Fruit fly (Drosophila melanogaster) whole organism, embryonic: ENCODE measurements around the gene nAChRalpha2.

ENCODE experiments used
- Asciz ChIP-seq: fragments of 200-800 bp; sonication (Bioruptor generic); optimal IDR thresholded peaks from 2 replicates; lab custom pipeline; 2017; ENCODE audit warnings: missing biosample characterization, mild to moderate bottlenecking, missing genetic modification characterization, missing genetic modification reagents
- Awh ChIP-seq: fragments of 200-800 bp; sonication (Bioruptor generic); IDR thresholded peaks from 2 replicates; pipeline ENCODE4, ENCODE4 v1.3.6; 2022; ENCODE audit warnings: missing biosample characterization, missing genetic modification characterization
- CG11456 ChIP-seq: fragments of 200-800 bp; sonication (Bioruptor generic); IDR thresholded peaks from 3 replicates; pipeline ENCODE4 v1.3.6; 2022; ENCODE audit warnings: missing biosample characterization, missing genetic modification characterization
- CG12769 ChIP-seq: fragments of 200-800 bp; sonication (Bioruptor generic); optimal IDR thresholded peaks from 2 replicates; lab custom pipeline; 2019; ENCODE audit warnings: missing biosample characterization, mild to moderate bottlenecking, missing genetic modification characterization, moderate library complexity
- CG16813 ChIP-seq: fragments of 200-800 bp; sonication (Bioruptor generic); IDR thresholded peaks from 3 replicates; pipeline ENCODE4 v1.3.6; 2022; ENCODE audit warnings: missing biosample characterization, missing genetic modification characterization; ENCODE audit not compliant: partially characterized antibody
- CG17186 ChIP-seq: fragments of 200-800 bp; sonication (Bioruptor generic); optimal IDR thresholded peaks from 3 replicates; lab custom pipeline; 2017; ENCODE audit warnings: missing biosample characterization, missing genetic modification reagents, missing genetic modification characterization
- CG17385 ChIP-seq: fragments of 200-800 bp; sonication (Bioruptor generic); optimal IDR thresholded peaks from 3 replicates; lab custom pipeline; 2018; ENCODE audit warnings: missing biosample characterization, mild to moderate bottlenecking, missing genetic modification characterization
- CG18619 ChIP-seq: fragments of 200-800 bp; sonication (Bioruptor generic); optimal IDR thresholded peaks from 3 replicates; lab custom pipeline; 2017; ENCODE audit warnings: missing biosample characterization, mild to moderate bottlenecking, missing genetic modification characterization
- CG2116 ChIP-seq: fragments of 200-800 bp; sonication (Bioruptor generic); optimal IDR thresholded peaks from 3 replicates; lab custom pipeline; 2018; ENCODE audit warnings: missing biosample characterization, mild to moderate bottlenecking, missing genetic modification characterization
- CG2678 ChIP-seq: fragments of 200-800 bp; sonication (Bioruptor generic); optimal IDR thresholded peaks from 3 replicates; lab custom pipeline; 2019; ENCODE audit warnings: missing biosample characterization, mild to moderate bottlenecking, missing genetic modification characterization, moderate library complexity
- CG3065 ChIP-seq: fragments of 200-800 bp; sonication (Bioruptor generic); optimal IDR thresholded peaks from 2 replicates; lab custom pipeline; 2016; ENCODE audit warnings: missing biosample characterization, missing genetic modification characterization
- CG4854 ChIP-seq: fragments of 200-800 bp; sonication (Bioruptor generic); optimal IDR thresholded peaks from 2 replicates; lab custom pipeline; 2016; ENCODE audit warnings: missing biosample characterization, missing genetic modification characterization, inconsistent platforms
- CG6689 ChIP-seq: fragments of 200-800 bp; sonication (Bioruptor generic); IDR thresholded peaks from 2 replicates; pipeline ENCODE4 v1.3.6; 2022; ENCODE audit warnings: missing biosample characterization, missing genetic modification characterization
- CG6813 ChIP-seq: fragments of 200-800 bp; sonication (Bioruptor generic); optimal IDR thresholded peaks from 2 replicates; lab custom pipeline; 2017; ENCODE audit warnings: missing biosample characterization, missing genetic modification characterization, mild to moderate bottlenecking, moderate library complexity, missing genetic modification reagents
- CG7372 ChIP-seq: fragments of 200-800 bp; sonication (Bioruptor generic); IDR thresholded peaks from 2 replicates; pipeline ENCODE4 v1.3.6; 2022; ENCODE audit warnings: missing biosample characterization, missing genetic modification characterization
- CG7786 ChIP-seq: fragments of 200-800 bp; sonication (Bioruptor generic); optimal IDR thresholded peaks from 2 replicates; lab custom pipeline; 2016; ENCODE audit warnings: missing biosample characterization, missing genetic modification characterization
- CG7928 ChIP-seq: fragments of 200-800 bp; sonication (Bioruptor generic); optimal IDR thresholded peaks from 2 replicates; lab custom pipeline; 2017; ENCODE audit warnings: missing biosample characterization, mild to moderate bottlenecking, missing genetic modification characterization
- CG8478 ChIP-seq: fragments of >200 bp; optimal IDR thresholded peaks from 2 replicates; lab custom pipeline; 2018
- Camta ChIP-seq: fragments of 200-800 bp; sonication (Bioruptor generic); optimal IDR thresholded peaks from 2 replicates; lab custom pipeline; 2016; ENCODE audit warnings: missing biosample characterization, missing genetic modification characterization
- Chrac-16 ChIP-seq: fragments of 200-800 bp; sonication (Bioruptor generic); optimal IDR thresholded peaks from 3 replicates; lab custom pipeline; 2016; ENCODE audit warnings: missing biosample characterization, missing genetic modification characterization
- D19A ChIP-seq: fragments of 200-800 bp; optimal IDR thresholded peaks from 3 replicates; lab custom pipeline; 2019; ENCODE audit warnings: missing biosample characterization, mild to moderate bottlenecking, missing genetic modification characterization, moderate library complexity
- Dip2 ChIP-seq: fragments of 200-800 bp; sonication (Bioruptor generic); IDR thresholded peaks from 2 replicates; pipeline ENCODE4 v1.3.6; 2022; ENCODE audit warnings: missing biosample characterization, missing genetic modification characterization
- Dll ChIP-seq: fragments of 200-800 bp; sonication (Bioruptor generic); IDR thresholded peaks from 4 replicates; pipeline ENCODE4 v1.3.6; 2022; ENCODE audit warnings: missing biosample characterization, missing genetic modification characterization; ENCODE audit not compliant: partially characterized antibody
- Doc2 ChIP-seq: fragments of 200-800 bp; sonication (Bioruptor generic); IDR thresholded peaks from 2 replicates; pipeline ENCODE4 v1.3.6; 2022; ENCODE audit warnings: missing biosample characterization, missing genetic modification characterization
- Fer1 ChIP-seq: fragments of 200-800 bp; sonication (Bioruptor generic); optimal IDR thresholded peaks from 2 replicates; lab custom pipeline; 2017; ENCODE audit warnings: missing biosample characterization, mild to moderate bottlenecking, missing genetic modification characterization
- HmgD ChIP-seq: fragments of 200-800 bp; sonication (Bioruptor generic); optimal IDR thresholded peaks from 3 replicates; lab custom pipeline; 2016; ENCODE audit warnings: missing biosample characterization, missing genetic modification characterization
- Hr3 ChIP-seq: fragments of 200-800 bp; sonication (Bioruptor generic); optimal IDR thresholded peaks from 3 replicates; lab custom pipeline; 2016; ENCODE audit warnings: missing biosample characterization, missing genetic modification characterization
- Hr78 ChIP-seq, 2 experiments: fragments of 200-800 bp in 1 of 2; fragments of >200 bp in 1 of 2; sonication (Bioruptor generic) in 1 of 2; optimal IDR thresholded peaks; 2 replicates each; lab custom pipeline; 2017 to 2019; ENCODE audit warnings: missing biosample characterization in 2 of 2, missing genetic modification characterization in 2 of 2, mild to moderate bottlenecking in 1 of 2, moderate library complexity in 1 of 2
- Myb ChIP-seq: fragments of 200-800 bp; sonication (Bioruptor generic); optimal IDR thresholded peaks from 2 replicates; lab custom pipeline; 2016; ENCODE audit warnings: missing biosample characterization, missing genetic modification characterization
- Opbp ChIP-seq: fragments of 200-800 bp; sonication (Bioruptor generic); IDR thresholded peaks from 3 replicates; pipeline ENCODE4 v1.3.6; 2022; ENCODE audit warnings: missing biosample characterization, missing genetic modification characterization; ENCODE audit not compliant: partially characterized antibody
- Ptx1 ChIP-seq: fragments of 200-800 bp; sonication (Bioruptor generic); IDR thresholded peaks from 2 replicates; pipeline ENCODE4 v1.3.6; 2022; ENCODE audit warnings: missing biosample characterization, missing genetic modification characterization
- Scr ChIP-seq: fragments of 200-800 bp; sonication (Bioruptor generic); IDR thresholded peaks from 2 replicates; pipeline ENCODE4 v1.3.6; 2022; ENCODE audit warnings: missing biosample characterization, missing genetic modification characterization; ENCODE audit not compliant: partially characterized antibody
- ac ChIP-seq: fragments of 200-800 bp; sonication (Bioruptor generic); optimal IDR thresholded peaks from 3 replicates; lab custom pipeline; 2017; ENCODE audit warnings: missing biosample characterization, mild to moderate bottlenecking, missing genetic modification characterization
- bcd ChIP-seq: fragments of 200-800 bp; sonication (Bioruptor generic); optimal IDR thresholded peaks from 2 replicates; lab custom pipeline; 2017; ENCODE audit warnings: missing biosample characterization, mild to moderate bottlenecking, missing genetic modification characterization
- eyg ChIP-seq: fragments of 200-800 bp; sonication (Bioruptor generic); optimal IDR thresholded peaks from 3 replicates; lab custom pipeline; 2016; ENCODE audit warnings: missing biosample characterization, missing genetic modification characterization
- fd3F ChIP-seq: fragments of 200-800 bp; sonication (Bioruptor generic); optimal IDR thresholded peaks from 2 replicates; lab custom pipeline; 2018; ENCODE audit warnings: missing biosample characterization, mild to moderate bottlenecking, missing genetic modification characterization, moderate library complexity
- fd64A ChIP-seq: fragments of 200-800 bp; sonication (Bioruptor generic); optimal IDR thresholded peaks from 3 replicates; lab custom pipeline; 2018; ENCODE audit warnings: missing biosample characterization, mild to moderate bottlenecking, missing genetic modification characterization
- fu2 ChIP-seq: fragments of 200-800 bp; sonication (Bioruptor generic); optimal IDR thresholded peaks from 2 replicates; lab custom pipeline; 2016; ENCODE audit warnings: missing biosample characterization, missing genetic modification characterization
- gsb-n ChIP-seq: fragments of 200-800 bp; sonication (Bioruptor generic); optimal IDR thresholded peaks from 3 replicates; lab custom pipeline; 2018; ENCODE audit warnings: missing biosample characterization, mild to moderate bottlenecking, missing genetic modification characterization
- hbn ChIP-seq: fragments of 200-800 bp; sonication (Bioruptor generic); IDR thresholded peaks from 2 replicates; pipeline ENCODE4 v1.3.6; 2022; ENCODE audit warnings: missing biosample characterization, missing genetic modification characterization; ENCODE audit not compliant: partially characterized antibody
- ind ChIP-seq: fragments of 200-800 bp; sonication (Bioruptor generic); optimal IDR thresholded peaks from 3 replicates; lab custom pipeline; 2016; ENCODE audit warnings: missing biosample characterization, missing genetic modification characterization
- insv ChIP-seq, 2 experiments: fragments of 200-800 bp; sonication (Bioruptor generic); optimal IDR thresholded peaks; 3 replicates each; lab custom pipeline; 2016 to 2018; ENCODE audit warnings: missing biosample characterization in 2 of 2, missing genetic modification characterization in 2 of 2
- kay ChIP-seq: fragments of 200-800 bp; sonication (Bioruptor generic); optimal IDR thresholded peaks from 2 replicates; lab custom pipeline; 2016; ENCODE audit warnings: missing biosample characterization, missing genetic modification characterization
- knrl ChIP-seq: fragments of 200-800 bp; sonication (Bioruptor generic); IDR thresholded peaks from 3 replicates; pipeline ENCODE4 v1.3.6; 2022; ENCODE audit warnings: missing biosample characterization, missing genetic modification characterization; ENCODE audit not compliant: partially characterized antibody
- peb ChIP-seq: fragments of 200-800 bp; sonication (Bioruptor generic); IDR thresholded peaks from 2 replicates; pipeline ENCODE4 v1.3.6; 2022; ENCODE audit warnings: missing biosample characterization, missing genetic modification characterization
- salm ChIP-seq: fragments of 200-800 bp; sonication (Bioruptor generic); optimal IDR thresholded peaks from 2 replicates; lab custom pipeline; 2018; ENCODE audit warnings: missing biosample characterization, mild to moderate bottlenecking, missing genetic modification characterization
- sim ChIP-seq: fragments of 200-800 bp; sonication (Bioruptor generic); IDR thresholded peaks from 2 replicates; pipeline ENCODE4 v1.3.6; 2022; ENCODE audit warnings: missing biosample characterization, missing genetic modification characterization
- tap ChIP-seq: fragments of 200-800 bp; optimal IDR thresholded peaks from 3 replicates; lab custom pipeline; 2019; ENCODE audit warnings: missing biosample characterization, mild to moderate bottlenecking, missing genetic modification characterization, moderate library complexity
- tll ChIP-seq, 2 experiments: fragments of 200-800 bp in 1 of 2; fragments of >200 bp in 1 of 2; sonication (Bioruptor generic) in 1 of 2; optimal IDR thresholded peaks; 2 replicates each; lab custom pipeline; 2017 to 2019; ENCODE audit warnings: missing biosample characterization in 2 of 2, missing genetic modification characterization in 2 of 2, mild to moderate bottlenecking in 1 of 2, moderate library complexity in 1 of 2
- twi ChIP-seq: fragments of 200-800 bp; optimal IDR thresholded peaks from 2 replicates; lab custom pipeline; 2019; ENCODE audit warnings: missing biosample characterization, mild to moderate bottlenecking, missing genetic modification characterization, moderate library complexity
- zen ChIP-seq: fragments of 200-800 bp; sonication (Bioruptor generic); optimal IDR thresholded peaks from 3 replicates; lab custom pipeline; 2018; ENCODE audit warnings: missing biosample characterization, mild to moderate bottlenecking, missing genetic modification characterization, moderate library complexity

Gene nAChRalpha2

DNA sequence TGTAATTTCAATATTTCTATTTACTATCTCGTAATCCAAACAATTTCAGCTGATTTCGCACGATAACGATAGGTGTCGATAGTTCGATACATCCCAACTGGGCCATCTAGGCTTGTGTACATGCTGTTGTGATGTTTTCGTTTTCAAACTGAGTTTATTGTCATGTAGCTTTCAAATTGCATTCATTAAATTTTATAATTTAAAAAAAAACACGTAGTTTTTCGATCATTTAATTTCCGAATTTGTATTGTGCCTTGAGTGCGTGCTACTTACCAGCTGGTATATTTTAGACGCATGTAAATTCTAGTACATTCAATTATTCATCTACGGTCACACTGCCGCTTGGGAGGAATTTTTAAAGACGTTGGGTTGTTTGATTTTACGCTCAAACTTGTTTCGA lies 45.1 kb downstream of the nAChRalpha2 start, which contains the start of the genes CG13623 and ana1 (continued):
- no peak for TF ChIP-seq CG18619 (GFP tag; lab: Kevin White, UChicago)
- TF ChIP-seq Awh (GFP tag; lab: Robert Waterston, UW), result no peak
- no peak for TF ChIP-seq tll (GFP tag; optimal IDR thresholded peaks at IDR 0.05; lab: Kevin White, UChicago)
- TF ChIP-seq knrl (GFP tag; lab: Robert Waterston, UW), result peak; percentile 53; the same call in 2 of the 3 replicates
- peak; percentile 68 for TF ChIP-seq CG2116 (GFP tag; lab: Kevin White, UChicago)
- peak; percentile 89 for TF ChIP-seq CG17186
- no peak for TF ChIP-seq ind (GFP tag; lab: Kevin White, UChicago)
- TF ChIP-seq Hr3, result peak; percentile 4
- no peak for TF ChIP-seq CG4854 (GFP tag; lab: Kevin White, UChicago)
- no peak for TF ChIP-seq bcd (GFP tag; lab: Kevin White, UChicago)
- no peak for TF ChIP-seq gsb-n
- no peak for TF ChIP-seq Fer1 (GFP tag; lab: Kevin White, UChicago)
- TF ChIP-seq CG16813 (GFP tag; lab: Robert Waterston, UW), result 0 out of 3 replicates have a peak, but pooled peaks have one; percentile 41
- TF ChIP-seq CG2678 (tag; lab: Kevin White, UChicago), result no peak
- TF ChIP-seq CG11456 (GFP tag; lab: Robert Waterston, UW), result no peak
- TF ChIP-seq eyg (GFP tag; lab: Kevin White, UChicago), result no peak
- no peak for TF ChIP-seq CG7928
- no peak for TF ChIP-seq CG7786 (GFP tag; lab: Kevin White, UChicago)
- TF ChIP-seq Myb (GFP tag; lab: Kevin White, UChicago), result peak; percentile 72
- TF ChIP-seq salm (tag; lab: Kevin White, UChicago), result no peak
- no peak for TF ChIP-seq fd3F (GFP tag; lab: Kevin White, UChicago)
- peak; percentile 66 for TF ChIP-seq Scr (GFP tag; lab: Robert Waterston, UW)
- no peak for TF ChIP-seq D19A (tag; lab: Kevin White, UChicago)
- TF ChIP-seq HmgD (GFP tag; lab: Kevin White, UChicago), result no peak
- TF ChIP-seq Doc2 (GFP tag; lab: Robert Waterston, UW), result no peak
- TF ChIP-seq twi (tag; lab: Kevin White, UChicago), result no peak
- TF ChIP-seq Dip2 (GFP tag; lab: Robert Waterston, UW), result no peak
- no peak for TF ChIP-seq Chrac-16 (GFP tag; lab: Kevin White, UChicago)
- no peak for TF ChIP-seq CG6813 (GFP tag; lab: Kevin White, UChicago)
- TF ChIP-seq fu2 (GFP tag; lab: Kevin White, UChicago), result no peak
- no peak for TF ChIP-seq kay
- TF ChIP-seq Asciz (GFP tag; lab: Kevin White, UChicago), result no peak
- no peak for TF ChIP-seq Camta (GFP tag; lab: Kevin White, UChicago)
- TF ChIP-seq CG12769 (tag; lab: Kevin White, UChicago), result no peak
- no peak for TF ChIP-seq zen (tag; lab: Kevin White, UChicago)
- TF ChIP-seq CG17385 (GFP tag; lab: Kevin White, UChicago), result no peak
- TF ChIP-seq Opbp, result no peak
- no peak for TF ChIP-seq Ptx1
- no peak for TF ChIP-seq peb (GFP tag; lab: Robert Waterston, UW)
- no peak for TF ChIP-seq sim (GFP tag; lab: Robert Waterston, UW)
- no peak for TF ChIP-seq CG7372 (GFP tag; lab: Robert Waterston, UW)
- TF ChIP-seq Dll (GFP tag; lab: Robert Waterston, UW), result peak; percentile 73; the same call in 3 of the 4 replicates
- TF ChIP-seq ac (GFP tag; lab: Kevin White, UChicago), result no peak
- no peak for TF ChIP-seq tap (tag; lab: Kevin White, UChicago)
- TF ChIP-seq CG3065 (GFP tag; lab: Kevin White, UChicago), result no peak
- no peak for TF ChIP-seq CG8478 (lab: Kevin White, UChicago)
- TF ChIP-seq insv (GFP tag; optimal IDR thresholded peaks at IDR 0.05; lab: Kevin White, UChicago), result no peak
- no peak for TF ChIP-seq CG6689 (GFP tag; lab: Robert Waterston, UW)
- peak; percentile 44; the same call in 1 of the 2 replicates for TF ChIP-seq hbn
- no peak for TF ChIP-seq fd64A
- no peak for TF ChIP-seq Hr78 (GFP tag; optimal IDR thresholded peaks at IDR 0.05; lab: Kevin White, UChicago)
